Fruit fly (Drosophila melanogaster) ovary, adult (tissue): ENCODE measurements around the gene CG2021.

Experiments
- CG17801 ChIP-seq: fragments of 200-800 bp; optimal IDR thresholded peaks from 2 replicates; lab custom pipeline; 2019; ENCODE audit warnings: missing biosample characterization, mild to moderate bottlenecking, missing genetic modification characterization, moderate library complexity; ENCODE audit not compliant: partially characterized antibody

The CG2021 gene

DNA sequence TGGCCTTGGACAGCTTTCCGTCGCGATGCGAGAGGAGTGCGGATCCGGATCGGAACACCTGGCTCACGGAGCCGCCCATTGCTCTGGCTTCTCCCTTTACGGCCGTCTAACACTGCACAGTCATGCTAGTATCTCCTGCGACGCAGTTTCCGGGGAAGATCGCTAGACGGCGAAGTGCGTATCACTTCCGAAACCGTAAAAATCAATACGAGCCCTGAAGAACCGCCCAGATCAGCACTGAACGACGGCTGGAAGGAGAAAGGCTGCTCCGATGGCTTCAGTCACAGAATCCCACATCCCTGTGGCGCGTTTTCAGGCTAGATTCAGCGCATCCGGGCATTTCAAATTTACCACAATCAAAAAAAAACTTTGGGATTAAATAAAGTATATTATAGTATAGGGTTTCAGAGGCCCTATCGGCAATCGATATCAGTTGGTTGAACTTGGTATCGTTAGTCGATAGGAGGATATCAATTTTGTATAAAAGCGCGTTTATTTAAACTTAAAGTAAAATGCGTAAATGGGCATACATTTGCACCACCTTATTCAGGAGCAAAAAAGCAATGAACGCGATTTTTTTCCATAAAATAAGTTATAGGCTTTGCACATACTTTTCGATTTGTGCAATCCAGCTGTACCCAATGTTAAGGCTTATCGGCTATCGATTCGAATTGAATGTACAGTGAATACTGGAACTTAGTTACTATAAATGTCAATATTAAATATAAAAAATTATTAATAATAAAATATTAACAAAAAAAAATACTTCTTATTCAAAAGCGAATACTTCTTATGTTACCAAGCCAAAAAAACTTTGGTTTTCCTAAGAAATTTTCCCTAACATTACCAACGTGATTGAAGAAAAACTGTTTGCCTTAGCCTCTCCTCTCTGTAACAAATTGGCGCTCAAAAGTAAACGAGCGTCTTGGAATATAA is 2.2 kb downstream of the CG2021 start, which contains the start of the genes CG13933 and PolD2:
CG13933 (minus strand) TSS at position 435 of the 936 bp plus-strand sequence.
PolD2 (plus strand) TSS at position 921 of the 936 bp plus-strand sequence.
- peak; percentile 94 for TF ChIP-seq CG17801 (GFP tag; lab: Kevin White, UChicago)

- TF ChIP-seq CG17801 (GFP tag; lab: Kevin White, UChicago), result no peak
Observed at dm6 chr3L:1772593-1772992, 4.6 kb downstream of the CG2021 start.

- no peak for TF ChIP-seq CG17801 (GFP tag; lab: Kevin White, UChicago)
Observed at dm6 chr3L:1771658-1772057, 5.6 kb downstream of the CG2021 start, which contains the start of gene Dhc62B. Gene Dhc62B (minus strand): TSS chr3L:1771758.

- TF ChIP-seq CG17801 (GFP tag; lab: Kevin White, UChicago), result no peak
Observed at dm6 chr3L:1756143-1756542, 21.1 kb downstream of the CG2021 start, which contains the start of gene CG8001. Gene CG8001 (plus strand): TSS chr3L:1756159.

- peak; percentile 56 for TF ChIP-seq CG17801 (GFP tag; lab: Kevin White, UChicago)
Observed at dm6 chr3L:1755458-1755984, 21.7 kb downstream of the CG2021 start, which contains the start of gene Cht2. Gene Cht2 (minus strand): TSS chr3L:1755934.

DNA sequence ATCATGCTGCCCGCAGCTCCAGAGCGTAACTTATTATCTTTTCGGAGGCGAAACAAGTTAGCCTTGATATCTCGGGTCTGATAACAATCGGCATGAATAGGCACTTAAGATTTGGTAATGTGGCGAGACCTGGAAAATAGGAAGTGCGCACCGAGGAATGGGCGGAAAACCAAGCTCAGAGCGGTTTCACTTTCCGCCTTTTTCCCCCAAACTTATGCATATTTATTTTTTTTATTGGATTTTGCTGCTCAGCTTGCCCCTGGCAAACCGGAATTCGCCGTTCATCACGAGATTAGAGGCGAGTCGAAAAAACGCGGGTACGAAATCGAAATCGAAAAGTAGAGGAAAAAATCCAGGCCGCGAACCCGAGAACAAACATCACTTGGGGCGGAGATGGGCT is 22.3 kb downstream of the CG2021 start:
- no peak for TF ChIP-seq CG17801 (GFP tag; lab: Kevin White, UChicago)

DNA sequence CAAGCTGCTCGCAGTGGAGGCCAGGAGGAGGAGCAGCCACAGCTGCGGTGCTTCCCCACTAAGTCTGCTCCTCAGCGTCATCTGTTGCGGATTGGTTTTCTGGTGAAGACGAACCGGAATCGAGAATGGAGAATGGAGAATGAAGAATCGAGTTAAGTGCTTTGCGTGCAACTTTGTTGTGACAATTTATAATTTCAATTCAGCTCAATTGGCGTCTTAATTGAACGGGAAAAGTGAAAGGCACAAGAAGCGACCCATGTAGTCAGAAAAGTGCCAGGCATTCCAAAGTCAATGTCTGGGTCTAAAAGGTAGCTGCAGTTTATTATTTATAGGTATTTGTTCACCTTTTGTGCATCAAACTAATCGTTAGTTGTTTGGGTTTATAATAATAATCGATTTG is 22.9 kb downstream of the CG2021 start:
- TF ChIP-seq CG17801 (GFP tag; lab: Kevin White, UChicago), result no peak

dm6 chr3L:1748218-1748617 is 29.0 kb downstream of the CG2021 start:
- TF ChIP-seq CG17801 (GFP tag; lab: Kevin White, UChicago), result no peak

- peak; percentile 98 for TF ChIP-seq CG17801 (GFP tag; lab: Kevin White, UChicago)
Observed at dm6 chr3L:1746338-1747199, 30.6 kb downstream of the CG2021 start, which contains the start of gene CG13921. Gene CG13921 (plus strand): TSS chr3L:1746907.

DNA sequence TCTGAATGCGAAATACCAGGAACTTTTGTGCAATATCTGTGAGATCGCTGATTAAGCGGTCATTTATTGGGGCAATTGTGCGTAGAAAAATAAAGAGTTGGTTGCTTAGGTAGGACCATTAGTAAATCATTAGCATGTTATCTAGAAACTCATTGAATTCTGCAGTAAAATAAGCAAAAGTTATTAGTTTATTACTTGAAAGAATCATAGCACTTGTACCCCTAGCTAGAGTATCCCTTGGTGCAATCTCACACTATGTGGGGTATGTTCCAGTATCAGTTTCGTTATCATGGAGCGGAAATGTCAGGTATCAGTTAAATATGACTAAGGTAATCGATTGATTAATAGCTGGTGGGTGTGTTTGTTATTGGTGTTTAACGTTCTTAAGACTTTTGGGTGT is 31.8 kb downstream of the CG2021 start:
- no peak for TF ChIP-seq CG17801 (GFP tag; lab: Kevin White, UChicago)

dm6 chr3L:1742552-1743097 is 34.6 kb downstream of the CG2021 start:
- no peak for TF ChIP-seq CG17801 (GFP tag; lab: Kevin White, UChicago)

dm6 chr3L:1741655-1742551 is 35.3 kb downstream of the CG2021 start:
- TF ChIP-seq CG17801 (GFP tag; lab: Kevin White, UChicago), result no peak

DNA sequence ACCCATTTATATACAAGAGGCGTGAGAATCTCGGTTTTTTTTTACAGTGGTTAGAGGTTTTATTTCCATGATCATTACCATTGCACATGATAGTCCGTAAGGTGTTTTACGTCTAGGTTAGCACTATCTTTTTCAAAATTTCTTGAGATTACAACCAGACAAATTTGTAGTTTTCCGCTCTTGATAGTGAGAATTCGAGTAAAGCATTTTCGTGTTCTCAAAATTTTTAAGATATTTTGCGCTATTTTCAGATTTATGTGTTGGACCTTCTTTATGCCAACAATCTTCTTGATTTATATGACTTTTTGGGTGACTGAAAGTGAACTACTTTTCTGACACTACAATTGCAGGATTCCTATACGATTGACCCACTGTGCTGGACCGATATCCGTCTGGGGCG is 36.1 kb downstream of the CG2021 start:
- TF ChIP-seq CG17801 (GFP tag; lab: Kevin White, UChicago), result no peak
